Fruit fly (Drosophila melanogaster) whole organism, embryonic: ENCODE results near the gene CG3505.

Source experiments
- Abd-B ChIP-seq: fragments of 200-800 bp; sonication (Bioruptor generic); optimal IDR thresholded peaks from 2 replicates; lab custom pipeline; 2018; ENCODE audit warnings: missing biosample characterization, mild to moderate bottlenecking, missing genetic modification characterization, moderate library complexity
- Antp ChIP-seq: fragments of 200-800 bp; sonication (Bioruptor generic); optimal IDR thresholded peaks from 3 replicates; lab custom pipeline; 2016; ENCODE audit warnings: missing biosample characterization, missing genetic modification characterization
- CG10462 ChIP-seq: fragments of 200-800 bp; sonication (Bioruptor generic); optimal IDR thresholded peaks from 2 replicates; lab custom pipeline; 2016; ENCODE audit warnings: missing biosample characterization, missing genetic modification characterization
- CG10654 ChIP-seq: fragments of 200-800 bp; sonication (Bioruptor generic); optimal IDR thresholded peaks from 2 replicates; lab custom pipeline; 2016; ENCODE audit warnings: missing biosample characterization, missing genetic modification characterization
- CG13287 ChIP-seq: fragments of 200-800 bp; sonication (Bioruptor generic); IDR thresholded peaks from 2 replicates; pipeline ENCODE4 v1.3.6; 2022; ENCODE audit warnings: missing biosample characterization, missing genetic modification characterization; ENCODE audit not compliant: partially characterized antibody
- CG13894 ChIP-seq: fragments of 200-800 bp; sonication (Bioruptor generic); optimal IDR thresholded peaks from 3 replicates; lab custom pipeline; 2018; ENCODE audit warnings: missing biosample characterization, mild to moderate bottlenecking, missing genetic modification characterization, moderate library complexity
- CG14667 ChIP-seq: fragments of 200-800 bp; sonication (Bioruptor generic); IDR thresholded peaks from 2 replicates; pipeline ENCODE4 v1.3.6; 2022; ENCODE audit warnings: missing biosample characterization, missing genetic modification characterization
- CG1603 ChIP-seq: fragments of 200-800 bp; sonication (Bioruptor generic); optimal IDR thresholded peaks from 2 replicates; lab custom pipeline; 2019; ENCODE audit warnings: missing biosample characterization, mild to moderate bottlenecking, missing genetic modification characterization, moderate library complexity
- CG16863 ChIP-seq: fragments of 200-800 bp; sonication (Bioruptor generic); optimal IDR thresholded peaks from 3 replicates; lab custom pipeline; 2016; ENCODE audit warnings: missing biosample characterization, missing genetic modification characterization
- CG17361 ChIP-seq: fragments of 200-800 bp; sonication (Bioruptor generic); IDR thresholded peaks from 3 replicates; pipeline ENCODE4 v1.3.6; 2022; ENCODE audit warnings: missing biosample characterization, missing genetic modification characterization
- CG1792 ChIP-seq: fragments of 200-800 bp; sonication (Bioruptor generic); optimal IDR thresholded peaks from 2 replicates; lab custom pipeline; 2016; ENCODE audit warnings: missing biosample characterization, missing genetic modification characterization
- CG18764 ChIP-seq: fragments of 200-800 bp; sonication (Bioruptor generic); optimal IDR thresholded peaks from 3 replicates; lab custom pipeline; 2016; ENCODE audit warnings: missing biosample characterization, missing genetic modification characterization
- CG2116 ChIP-seq: fragments of 200-800 bp; sonication (Bioruptor generic); optimal IDR thresholded peaks from 3 replicates; lab custom pipeline; 2018; ENCODE audit warnings: missing biosample characterization, mild to moderate bottlenecking, missing genetic modification characterization
- CG32767 ChIP-seq: fragments of 200-800 bp; sonication (Bioruptor generic); IDR thresholded peaks from 2 replicates; pipeline ENCODE4 v1.3.6; 2022; ENCODE audit warnings: missing biosample characterization, missing genetic modification characterization
- CG3838 ChIP-seq: fragments of 200-800 bp; sonication (Bioruptor generic); optimal IDR thresholded peaks from 3 replicates; lab custom pipeline; 2016; ENCODE audit warnings: missing biosample characterization, missing genetic modification characterization
- CG3995 ChIP-seq: fragments of 200-800 bp; sonication (Bioruptor generic); optimal IDR thresholded peaks from 3 replicates; lab custom pipeline; 2016; ENCODE audit warnings: missing biosample characterization, missing genetic modification characterization
- CG42726 ChIP-seq: fragments of 200-800 bp; sonication (Bioruptor generic); IDR thresholded peaks from 2 replicates; pipeline ENCODE4 v1.3.6; 2022; ENCODE audit warnings: missing biosample characterization, missing genetic modification characterization; ENCODE audit not compliant: partially characterized antibody
- CG4730 ChIP-seq: fragments of 200-800 bp; sonication (Bioruptor generic); IDR thresholded peaks from 2 replicates; pipeline ENCODE4 v1.3.6; 2022; ENCODE audit warnings: missing biosample characterization, missing genetic modification characterization
- CG7271 ChIP-seq: fragments of 200-800 bp; sonication (Bioruptor generic); optimal IDR thresholded peaks from 2 replicates; lab custom pipeline; 2018; ENCODE audit warnings: missing biosample characterization, mild to moderate bottlenecking, missing genetic modification characterization, moderate library complexity
- CG7987 ChIP-seq: fragments of 200-800 bp; sonication (Bioruptor generic); optimal IDR thresholded peaks from 2 replicates; lab custom pipeline; 2018; ENCODE audit warnings: missing biosample characterization, mild to moderate bottlenecking, missing genetic modification characterization, moderate library complexity
- CG9215 ChIP-seq: fragments of 200-800 bp; sonication (Bioruptor generic); IDR thresholded peaks from 2 replicates; pipeline ENCODE4 v1.3.6; 2022; ENCODE audit warnings: missing biosample characterization, missing genetic modification characterization
- CTCF ChIP-seq: fragments of 200-800 bp; sonication (Bioruptor generic); optimal IDR thresholded peaks from 2 replicates; lab custom pipeline; 2017; ENCODE audit warnings: missing biosample characterization, mild to moderate bottlenecking, missing genetic modification characterization, moderate library complexity
- Dad ChIP-seq: fragments of 200-800 bp; sonication (Bioruptor generic); optimal IDR thresholded peaks from 3 replicates; lab custom pipeline; 2016; ENCODE audit warnings: missing biosample characterization, missing genetic modification characterization
- Dbx ChIP-seq: fragments of 200-800 bp; sonication (Bioruptor generic); IDR thresholded peaks from 3 replicates; pipeline ENCODE4 v1.3.6; 2022; ENCODE audit warnings: missing biosample characterization, missing genetic modification characterization
- HLH4C ChIP-seq: fragments of 200-800 bp; sonication (Bioruptor generic); IDR thresholded peaks from 3 replicates; pipeline ENCODE4 v1.3.6; 2022; ENCODE audit warnings: missing biosample characterization, missing genetic modification characterization; ENCODE audit not compliant: partially characterized antibody
- HLHmδ ChIP-seq: fragments of 200-800 bp; sonication (Bioruptor generic); optimal IDR thresholded peaks from 2 replicates; lab custom pipeline; 2018; ENCODE audit warnings: missing biosample characterization, mild to moderate bottlenecking, missing genetic modification characterization, moderate library complexity
- Hey ChIP-seq: fragments of 200-800 bp; sonication (Bioruptor generic); optimal IDR thresholded peaks from 3 replicates; lab custom pipeline; 2018; ENCODE audit warnings: missing biosample characterization, mild to moderate bottlenecking, missing genetic modification characterization
- Hmr ChIP-seq: fragments of 200-800 bp; sonication (Bioruptor generic); optimal IDR thresholded peaks from 3 replicates; lab custom pipeline; 2017; ENCODE audit warnings: mild to moderate bottlenecking, missing biosample characterization, missing genetic modification reagents, missing genetic modification characterization
- Hr51 ChIP-seq, 2 experiments: fragments of 200-800 bp; sonication (Bioruptor generic); optimal IDR thresholded peaks; 2 replicates in 1 of 2; 3 replicates in 1 of 2; lab custom pipeline; 2016 to 2018; ENCODE audit warnings: missing biosample characterization in 2 of 2, missing genetic modification characterization in 2 of 2, mild to moderate bottlenecking in 1 of 2, moderate library complexity in 1 of 2
- Kr ChIP-seq: fragments of 200-800 bp; sonication (Bioruptor generic); optimal IDR thresholded peaks from 2 replicates; lab custom pipeline; 2017; ENCODE audit warnings: missing biosample characterization, mild to moderate bottlenecking, missing genetic modification characterization
- MBD-R2 ChIP-seq: fragments of 200-800 bp; sonication (Bioruptor generic); IDR thresholded peaks from 2 replicates; pipeline ENCODE4 v1.3.6; 2022; ENCODE audit warnings: missing biosample characterization, missing genetic modification characterization
- Oaz ChIP-seq: fragments of 200-800 bp; sonication (Bioruptor generic); IDR thresholded peaks from 2 replicates; pipeline ENCODE4 v1.3.6; 2022; ENCODE audit warnings: missing biosample characterization, missing genetic modification characterization
- Optix ChIP-seq: fragments of 200-800 bp; sonication (Bioruptor generic); IDR thresholded peaks from 3 replicates; pipeline ENCODE4 v1.3.6; 2022; ENCODE audit warnings: missing biosample characterization, missing genetic modification characterization
- PHDP ChIP-seq: fragments of 200-800 bp; sonication (Bioruptor generic); optimal IDR thresholded peaks from 3 replicates; lab custom pipeline; 2018; ENCODE audit warnings: missing biosample characterization, mild to moderate bottlenecking, missing genetic modification characterization, moderate library complexity
- Poxn ChIP-seq: fragments of 200-800 bp; sonication (Bioruptor generic); IDR thresholded peaks from 2 replicates; pipeline ENCODE4 v1.3.6; 2022; ENCODE audit warnings: missing biosample characterization, missing genetic modification characterization
- Side ChIP-seq: fragments of 200-800 bp; sonication (Bioruptor generic); optimal IDR thresholded peaks from 2 replicates; lab custom pipeline; 2016; ENCODE audit warnings: missing biosample characterization, missing genetic modification characterization
- Sox102F ChIP-seq: fragments of 200-800 bp; sonication (Bioruptor generic); optimal IDR thresholded peaks from 2 replicates; lab custom pipeline; 2018; ENCODE audit warnings: missing biosample characterization, mild to moderate bottlenecking, missing genetic modification characterization, moderate library complexity
- ase ChIP-seq: fragments of 200-800 bp; sonication (Bioruptor generic); IDR thresholded peaks from 3 replicates; pipeline ENCODE4 v1.3.6; 2022; ENCODE audit warnings: missing biosample characterization, missing genetic modification characterization
- bowl ChIP-seq: fragments of 200-800 bp; sonication (Bioruptor generic); IDR thresholded peaks from 2 replicates; pipeline ENCODE4 v1.3.6; 2022; ENCODE audit warnings: missing biosample characterization, missing genetic modification characterization
- cato ChIP-seq: fragments of 200-800 bp; sonication (Bioruptor generic); optimal IDR thresholded peaks from 2 replicates; lab custom pipeline; 2016; ENCODE audit warnings: missing biosample characterization, missing genetic modification characterization, borderline replicate concordance
- dm ChIP-seq: fragments of 200-800 bp; sonication (Bioruptor generic); optimal IDR thresholded peaks from 3 replicates; lab custom pipeline; 2016; ENCODE audit warnings: missing biosample characterization, missing genetic modification characterization
- fd64A ChIP-seq: fragments of 200-800 bp; sonication (Bioruptor generic); optimal IDR thresholded peaks from 3 replicates; lab custom pipeline; 2018; ENCODE audit warnings: missing biosample characterization, mild to moderate bottlenecking, missing genetic modification characterization
- gsb ChIP-seq: fragments of 200-800 bp; sonication (Bioruptor generic); IDR thresholded peaks from 2 replicates; pipeline ENCODE4 v1.3.6; 2022; ENCODE audit warnings: missing biosample characterization, missing genetic modification characterization
- ind ChIP-seq: fragments of 200-800 bp; sonication (Bioruptor generic); optimal IDR thresholded peaks from 3 replicates; lab custom pipeline; 2016; ENCODE audit warnings: missing biosample characterization, missing genetic modification characterization
- jigr1 ChIP-seq: fragments of 200-800 bp; sonication (Bioruptor generic); IDR thresholded peaks from 3 replicates; pipeline ENCODE4 v1.3.6; 2022; ENCODE audit warnings: missing biosample characterization, missing genetic modification characterization
- knrl ChIP-seq: fragments of 200-800 bp; sonication (Bioruptor generic); IDR thresholded peaks from 3 replicates; pipeline ENCODE4 v1.3.6; 2022; ENCODE audit warnings: missing biosample characterization, missing genetic modification characterization; ENCODE audit not compliant: partially characterized antibody
- pan ChIP-seq, 4 experiments: fragments of >200 bp in 3 of 4; fragments of 200-800 bp in 1 of 4; sonication (Bioruptor generic) in 1 of 4; optimal IDR thresholded peaks in 3 of 4; IDR thresholded peaks in 1 of 4; 2 replicates each; pipeline versions ENCODE4 v1.3.6 to Lab custom; 2017 to 2022; ENCODE audit warnings: missing biosample characterization in 2 of 4, missing genetic modification characterization in 2 of 4, mixed read lengths in 1 of 4
- pzg ChIP-seq: fragments of 200-800 bp; sonication (Bioruptor generic); optimal IDR thresholded peaks from 3 replicates; lab custom pipeline; 2018; ENCODE audit warnings: missing biosample characterization, mild to moderate bottlenecking, missing genetic modification characterization, moderate library complexity
- sr ChIP-seq: fragments of 200-800 bp; sonication (Bioruptor generic); IDR thresholded peaks from 3 replicates; pipeline ENCODE4 v1.3.6; 2022; ENCODE audit warnings: missing biosample characterization, missing genetic modification characterization
- ttk ChIP-seq: fragments of 200-800 bp; sonication (Bioruptor generic); IDR thresholded peaks from 2 replicates; pipeline ENCODE4 v2.1.2; 2022; ENCODE audit warnings: missing biosample characterization, missing genetic modification characterization

CG3505 gene

DNA sequence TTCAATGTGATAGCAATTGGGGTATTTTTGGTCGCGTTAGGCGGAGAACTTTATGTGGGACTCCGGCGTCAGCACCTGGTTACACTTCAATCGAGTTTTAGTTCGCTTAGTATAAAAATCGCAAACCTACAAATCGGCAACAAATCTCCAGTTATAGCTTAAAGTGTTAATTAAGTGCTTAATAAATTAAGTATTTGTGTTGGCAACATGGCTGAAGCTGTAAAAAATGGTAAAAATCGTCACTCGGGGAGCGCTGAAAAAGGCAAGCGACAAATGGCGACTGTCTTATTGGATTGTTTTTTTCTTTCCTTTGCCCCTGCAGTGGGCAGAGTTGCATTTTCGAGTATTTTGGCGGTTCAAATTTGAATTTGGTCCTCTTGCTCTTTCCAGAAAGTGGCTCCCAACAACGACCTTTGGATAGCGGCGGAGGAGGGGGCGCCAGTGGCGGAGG lies 2.1 kb downstream of the CG3505 start, which contains the start of gene Hexim (continued):
- no peak for TF ChIP-seq CG10654 (GFP tag; lab: Kevin White, UChicago)
- no peak for TF ChIP-seq ttk (GFP tag; lab: Robert Waterston, UW)
- TF ChIP-seq CG10462 (GFP tag; lab: Kevin White, UChicago): no peak
- TF ChIP-seq CG32767 (GFP tag; lab: Robert Waterston, UW): no peak
- no peak for TF ChIP-seq CG14667
- TF ChIP-seq CG16863 (GFP tag; lab: Kevin White, UChicago): no peak
- TF ChIP-seq Side: no peak
- TF ChIP-seq ase (GFP tag; lab: Robert Waterston, UW): no peak

DNA sequence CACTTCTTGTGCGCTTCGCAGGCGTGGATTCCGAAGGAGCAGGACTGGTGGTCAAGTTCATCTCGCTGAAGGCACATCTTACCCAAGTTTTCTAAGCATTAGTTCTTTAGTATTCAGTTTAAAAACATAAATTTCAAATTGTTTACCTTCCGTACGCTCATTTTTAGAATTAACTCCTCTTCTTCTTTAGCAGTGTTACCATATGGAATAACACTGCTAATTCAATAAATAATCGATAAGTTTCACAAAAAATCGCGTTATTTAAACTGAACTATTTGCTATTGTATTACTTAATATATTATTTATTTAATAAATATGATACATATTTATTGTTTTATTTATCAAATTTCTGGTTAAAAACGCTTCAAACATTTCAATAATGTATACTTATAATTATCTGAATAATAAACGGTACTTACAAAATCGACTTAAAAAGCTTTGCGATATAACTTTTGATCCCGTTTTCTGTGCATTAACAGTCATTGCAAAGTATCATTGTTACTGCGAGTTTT lies 5.8 kb downstream of the CG3505 start, which contains the start of the genes Rad17 and BigH1:
Rad17 (minus strand) TSS at position 209 of the 512 bp plus-strand sequence.
BigH1 (plus strand) TSS at position 462 of the 512 bp plus-strand sequence.
- TF ChIP-seq Hr51 (GFP tag; optimal IDR thresholded peaks at IDR 0.05; lab: Kevin White, UChicago) (no peak), CG18764 (GFP tag; lab: Kevin White, UChicago) (no peak), PHDP (no peak), CG13894 (tag; lab: Kevin White, UChicago) (no peak), CG17361 (no peak), CG7987 (GFP tag; lab: Kevin White, UChicago) (no peak), CG7271 (no peak), HLHmδ (no peak), Dbx (GFP tag; lab: Robert Waterston, UW) (no peak), CG2116 (GFP tag; lab: Kevin White, UChicago) (peak; percentile 80), Optix (GFP tag; lab: Robert Waterston, UW) (no peak), jigr1 (GFP tag; lab: Robert Waterston, UW) (no peak), ind (GFP tag; lab: Kevin White, UChicago) (no peak), Hey (tag; lab: Kevin White, UChicago) (no peak), MBD-R2 (peak; percentile 49; the same call in 1 of the 2 replicates), CG3995 (GFP tag; lab: Kevin White, UChicago) (no peak), CG1792 (GFP tag; lab: Kevin White, UChicago) (no peak), pan (optimal IDR thresholded peaks at IDR 0.05; lab: Kevin White, UChicago) (no peak), pan (GFP tag; optimal IDR thresholded peaks at IDR 0.05 in 1 of 2, IDR thresholded peaks at IDR 0.05 in 1 of 2) (no peak), CTCF (GFP tag; lab: Kevin White, UChicago) (no peak), bowl (GFP tag; lab: Robert Waterston, UW) (no peak), pzg (GFP tag; lab: Kevin White, UChicago) (peak; percentile 12), Dad (GFP tag; lab: Kevin White, UChicago) (no peak), ttk (GFP tag; lab: Robert Waterston, UW) (no peak), CG3838 (no peak), Abd-B (GFP tag; lab: Kevin White, UChicago) (no peak), knrl (GFP tag; lab: Robert Waterston, UW) (no peak), CG9215 (GFP tag; lab: Robert Waterston, UW) (no peak), Kr (GFP tag; lab: Kevin White, UChicago) (no peak), cato (GFP tag; lab: Kevin White, UChicago) (no peak), CG42726 (GFP tag; lab: Robert Waterston, UW) (no peak), Antp (no peak), dm (GFP tag; lab: Kevin White, UChicago) (no peak), HLH4C (GFP tag; lab: Robert Waterston, UW) (no peak), Oaz (GFP tag; lab: Robert Waterston, UW) (no peak), CG1603 (no peak), CG4730 (no peak), Hmr (GFP tag; lab: Kevin White, UChicago) (no peak), gsb (GFP tag; lab: Robert Waterston, UW) (no peak), CG13287 (peak; percentile 60), fd64A (no peak), sr (no peak), Poxn (GFP tag; lab: Robert Waterston, UW) (no peak), Sox102F (GFP tag; lab: Kevin White, UChicago) (no peak)
